Worm (Caenorhabditis elegans) whole organism, mixed stage, embryonic: ENCODE data around the gene F59B2.3.

Source experiments
- bed-3 ChIP-seq: fragments of 200-800 bp; sonication (Bioruptor generic); optimal IDR thresholded peaks from 3 replicates; lab custom pipeline; 2018; ENCODE audit warnings: mild to moderate bottlenecking, missing genetic modification characterization, moderate library complexity, missing compliant biosample characterization
- blmp-1 ChIP-seq: fragments of 150-350 bp; optimal IDR thresholded peaks from 2 replicates; lab custom pipeline; 2014; ENCODE audit warnings: missing biosample characterization, missing genetic modification characterization
- ham-2 ChIP-seq: fragments of 200-800 bp; sonication (Bioruptor generic); optimal IDR thresholded peaks from 2 replicates; lab custom pipeline; 2018; ENCODE audit warnings: mild to moderate bottlenecking, missing genetic modification characterization, missing compliant biosample characterization
- mab-5 ChIP-seq: fragments of 150-350 bp; optimal IDR thresholded peaks from 2 replicates; lab custom pipeline; 2014; ENCODE audit warnings: missing biosample characterization, missing genetic modification characterization
- nhr-12 ChIP-seq: fragments of 150-350 bp; optimal IDR thresholded peaks from 2 replicates; lab custom pipeline; 2014; ENCODE audit warnings: missing biosample characterization, missing genetic modification characterization
- nhr-237 ChIP-seq: fragments of 150-350 bp; optimal IDR thresholded peaks from 2 replicates; lab custom pipeline; 2014; ENCODE audit warnings: missing biosample characterization, missing genetic modification characterization
- nhr-28 ChIP-seq: fragments of 150-350 bp; optimal IDR thresholded peaks from 2 replicates; lab custom pipeline; 2014; ENCODE audit warnings: missing biosample characterization, missing genetic modification characterization
- nhr-76 ChIP-seq: sonication (generic microtip); optimal IDR thresholded peaks from 2 replicates; lab custom pipeline; 2017; ENCODE audit warnings: missing biosample characterization, missing genetic modification characterization
- pha-4 ChIP-seq: fragments of 150-350 bp; optimal IDR thresholded peaks from 2 replicates; lab custom pipeline; 2018; ENCODE audit warnings: missing biosample characterization, missing genetic modification reagents, missing genetic modification characterization
- snpc-4 ChIP-seq: fragments of 150-350 bp; optimal IDR thresholded peaks from 2 replicates; lab custom pipeline; 2014; ENCODE audit warnings: missing biosample characterization, missing genetic modification characterization
- sptf-1 ChIP-seq: sonication (generic microtip); optimal IDR thresholded peaks from 2 replicates; lab custom pipeline; 2017; ENCODE audit warnings: mild to moderate bottlenecking, missing genetic modification characterization, moderate library complexity, missing compliant biosample characterization
- unc-62 ChIP-seq: fragments of 150-350 bp; optimal IDR thresholded peaks from 2 replicates; lab custom pipeline; 2014; ENCODE audit warnings: missing biosample characterization, missing genetic modification reagents, missing genetic modification characterization

ce11 chrIII:8962475-8962874, 37.1 kb downstream of the F59B2.3 start:
- TF ChIP-seq nhr-76 (tag; lab: Kevin White, UChicago) = no peak
- no peak for TF ChIP-seq nhr-237 (tag; lab: Kevin White, UChicago)
- no peak for TF ChIP-seq bed-3 (GFP tag; lab: Kevin White, UChicago)
- peak; percentile 21 for TF ChIP-seq sptf-1 (tag; lab: Kevin White, UChicago)
- no peak for TF ChIP-seq nhr-12 (tag; lab: Kevin White, UChicago)
- no peak for TF ChIP-seq pha-4 (tag; lab: Kevin White, UChicago)
- TF ChIP-seq unc-62 (GFP tag; lab: Kevin White, UChicago) = no peak
- no peak for TF ChIP-seq blmp-1 (tag; lab: Kevin White, UChicago)
- TF ChIP-seq snpc-4 (tag; lab: Kevin White, UChicago) = no peak
- no peak for TF ChIP-seq mab-5
- TF ChIP-seq ham-2 (GFP tag; lab: Kevin White, UChicago) = no peak
- no peak for TF ChIP-seq nhr-28 (tag; lab: Kevin White, UChicago)
